Worm (Caenorhabditis elegans) whole organism, L1 larva: ENCODE measurements around the gene R01H10.4.

ENCODE experiments used
- C16A3.4 ChIP-seq: fragments of 150-350 bp; optimal IDR thresholded peaks from 2 replicates; lab custom pipeline; 2014; ENCODE audit warnings: missing biosample characterization, missing genetic modification characterization
- aha-1 ChIP-seq: fragments of 150-350 bp; optimal IDR thresholded peaks from 2 replicates; lab custom pipeline; 2014; ENCODE audit warnings: missing biosample characterization, missing genetic modification characterization
- ceh-63 ChIP-seq: fragments of 200-800 bp; sonication (Bioruptor generic); optimal IDR thresholded peaks from 2 replicates; lab custom pipeline; 2018; ENCODE audit warnings: mild to moderate bottlenecking, missing genetic modification characterization, missing compliant biosample characterization
- ceh-8 ChIP-seq: fragments of 200-800 bp; sonication (Bioruptor generic); optimal IDR thresholded peaks from 2 replicates; lab custom pipeline; 2018; ENCODE audit warnings: mild to moderate bottlenecking, missing genetic modification characterization, moderate library complexity, missing compliant biosample characterization
- ceh-88 ChIP-seq: fragments of 200-800 bp; sonication (Bioruptor generic); IDR thresholded peaks from 2 replicates; pipeline ENCODE4 v1.3.6; 2022; ENCODE audit warnings: missing genetic modification characterization, missing compliant biosample characterization
- ceh-90 ChIP-seq: sonication (generic microtip); optimal IDR thresholded peaks from 2 replicates; lab custom pipeline; 2016; ENCODE audit warnings: missing genetic modification characterization, missing compliant biosample characterization
- ces-1 ChIP-seq: fragments of 150-350 bp; optimal IDR thresholded peaks from 2 replicates; lab custom pipeline; 2014; ENCODE audit warnings: missing biosample characterization, missing genetic modification reagents, missing genetic modification characterization
- dpl-1 ChIP-seq, 3 experiments: fragments of 150-350 bp in 2 of 3; sonication (generic microtip) in 1 of 3; optimal IDR thresholded peaks; 2 replicates each; lab custom pipeline; 2014 to 2017; ENCODE audit warnings: missing biosample characterization in 3 of 3, missing genetic modification characterization in 3 of 3, missing genetic modification reagents in 3 of 3
- efl-1 ChIP-seq, 4 experiments: fragments of 150-350 bp; optimal IDR thresholded peaks in 3 of 4; peaks in 1 of 4; 1 replicate in 1 of 4; 2 replicates in 3 of 4; lab custom pipeline; 2014; ENCODE audit warnings: missing biosample characterization in 2 of 4, missing genetic modification characterization in 2 of 4, missing genetic modification reagents in 2 of 4
- egl-13 ChIP-seq: sonication (generic microtip); optimal IDR thresholded peaks from 2 replicates; lab custom pipeline; 2016; ENCODE audit warnings: missing genotype, missing genetic modification reagents, missing genetic modification characterization, missing compliant biosample characterization
- egl-27 ChIP-seq, 2 experiments: fragments of 150-350 bp in 1 of 2; sonication (generic microtip); optimal IDR thresholded peaks; 3 replicates each; lab custom pipeline; 2017 to 2018; ENCODE audit warnings: missing biosample characterization in 2 of 2, missing genetic modification characterization in 2 of 2, missing genetic modification reagents in 2 of 2
- elt-2 ChIP-seq: sonication (generic microtip); optimal IDR thresholded peaks from 2 replicates; lab custom pipeline; 2016; ENCODE audit warnings: missing genetic modification characterization, mild to moderate bottlenecking, inconsistent platforms, missing compliant biosample characterization, missing genetic modification reagents
- ets-5 ChIP-seq: fragments of 200-800 bp; sonication (Bioruptor generic); IDR thresholded peaks from 2 replicates; pipeline ENCODE4 v1.3.6; 2022; ENCODE audit warnings: missing genetic modification characterization, missing compliant biosample characterization
- fkh-10 ChIP-seq: sonication (generic microtip); optimal IDR thresholded peaks from 2 replicates; lab custom pipeline; 2017; ENCODE audit warnings: missing biosample characterization, missing genetic modification reagents, missing genetic modification characterization
- fkh-4 ChIP-seq: sonication (generic microtip); optimal IDR thresholded peaks from 2 replicates; lab custom pipeline; 2016; ENCODE audit warnings: missing compliant biosample characterization, missing genetic modification characterization, borderline replicate concordance
- fkh-8 ChIP-seq: sonication (generic microtip); optimal IDR thresholded peaks from 2 replicates; lab custom pipeline; 2016; ENCODE audit warnings: mild to moderate bottlenecking, missing genetic modification characterization, missing compliant biosample characterization
- fos-1 ChIP-seq: fragments of 150-350 bp; optimal IDR thresholded peaks from 2 replicates; lab custom pipeline; 2014; ENCODE audit warnings: missing biosample characterization, missing genetic modification characterization
- grh-1 ChIP-seq: fragments of 200-800 bp; sonication (Bioruptor generic); IDR thresholded peaks from 2 replicates; pipeline ENCODE4 v1.3.6; 2022; ENCODE audit warnings: missing genetic modification reagents, missing genetic modification characterization, missing compliant biosample characterization
- hlh-17 ChIP-seq: fragments of 200-800 bp; sonication (Bioruptor generic); optimal IDR thresholded peaks from 2 replicates; lab custom pipeline; 2018; ENCODE audit warnings: missing genetic modification characterization, mild to moderate bottlenecking, missing compliant biosample characterization, moderate library complexity, borderline replicate concordance
- hlh-4 ChIP-seq: sonication (generic microtip); optimal IDR thresholded peaks from 2 replicates; lab custom pipeline; 2016; ENCODE audit warnings: mild to moderate bottlenecking, missing genetic modification characterization, missing compliant biosample characterization
- hpl-2 ChIP-seq: fragments of 150-350 bp; optimal IDR thresholded peaks from 2 replicates; lab custom pipeline; 2014; ENCODE audit warnings: missing biosample characterization, missing genetic modification reagents, missing genetic modification characterization
- jun-1 ChIP-seq: fragments of 150-350 bp; optimal IDR thresholded peaks from 2 replicates; lab custom pipeline; 2014; ENCODE audit warnings: missing biosample characterization, missing genetic modification reagents, missing genetic modification characterization
- lin-13 ChIP-seq: fragments of 150-350 bp; optimal IDR thresholded peaks from 2 replicates; lab custom pipeline; 2014; ENCODE audit warnings: missing biosample characterization, missing genetic modification reagents, missing genetic modification characterization
- lin-14 ChIP-seq: fragments of 200-800 bp; sonication (Bioruptor generic); optimal IDR thresholded peaks from 2 replicates; lab custom pipeline; 2018; ENCODE audit warnings: mild to moderate bottlenecking, missing genetic modification characterization, moderate library complexity, missing compliant biosample characterization
- lin-35 ChIP-seq, 2 experiments: fragments of 150-350 bp; optimal IDR thresholded peaks; 2 replicates each; lab custom pipeline; 2014; ENCODE audit warnings: missing biosample characterization in 2 of 2, missing genetic modification characterization in 2 of 2, missing genetic modification reagents in 2 of 2
- lin-39 ChIP-seq: fragments of 150-350 bp; optimal IDR thresholded peaks from 2 replicates; lab custom pipeline; 2014; ENCODE audit warnings: missing biosample characterization, missing genetic modification reagents, missing genetic modification characterization
- lsy-2 ChIP-seq, 2 experiments: fragments of 150-350 bp; optimal IDR thresholded peaks; 2 replicates each; lab custom pipeline; 2014; ENCODE audit warnings: missing biosample characterization in 2 of 2, missing genetic modification characterization in 2 of 2
- mab-9 ChIP-seq: fragments of 200-800 bp; sonication (Bioruptor generic); IDR thresholded peaks from 2 replicates; pipeline ENCODE4 v1.3.6; 2022; ENCODE audit warnings: missing genetic modification reagents, missing genetic modification characterization, missing compliant biosample characterization
- mep-1 ChIP-seq: fragments of 150-350 bp; optimal IDR thresholded peaks from 2 replicates; lab custom pipeline; 2014; ENCODE audit warnings: missing biosample characterization, missing genetic modification characterization
- nhr-19 ChIP-seq: fragments of 200-800 bp; sonication (Bioruptor generic); conservative IDR thresholded peaks from 2 replicates; pipeline ENCODE4 v1.3.6; 2022; ENCODE audit warnings: missing genetic modification characterization, missing compliant biosample characterization
- nhr-28 ChIP-seq: fragments of 150-350 bp; optimal IDR thresholded peaks from 2 replicates; lab custom pipeline; 2014; ENCODE audit warnings: missing biosample characterization, missing genetic modification characterization
- nhr-47 ChIP-seq: sonication (generic microtip); optimal IDR thresholded peaks from 2 replicates; lab custom pipeline; 2016; ENCODE audit warnings: mild to moderate bottlenecking, missing genetic modification characterization, moderate library complexity, missing compliant biosample characterization
- nhr-71 ChIP-seq: sonication (generic microtip); optimal IDR thresholded peaks from 2 replicates; lab custom pipeline; 2016; ENCODE audit warnings: mild to moderate bottlenecking, missing genetic modification characterization, moderate library complexity, missing compliant biosample characterization
- nhr-76 ChIP-seq: sonication (generic microtip); optimal IDR thresholded peaks from 2 replicates; lab custom pipeline; 2017; ENCODE audit warnings: missing biosample characterization, missing genetic modification characterization
- nhr-77 ChIP-seq: fragments of 150-350 bp; optimal IDR thresholded peaks from 2 replicates; lab custom pipeline; 2014; ENCODE audit warnings: missing biosample characterization, missing genetic modification characterization
- nhr-85 ChIP-seq: sonication (generic microtip); peaks from one replicate; lab custom pipeline; 2016; ENCODE audit warnings: missing genetic modification characterization, inconsistent platforms, missing compliant biosample characterization
- pag-3 ChIP-seq: sonication (generic microtip); optimal IDR thresholded peaks from 2 replicates; lab custom pipeline; 2017; ENCODE audit warnings: missing genetic modification characterization, mild to moderate bottlenecking, missing compliant biosample characterization, antibody characterized with exemption, borderline replicate concordance; ENCODE audit not compliant: insufficient read depth
- pax-3 ChIP-seq: fragments of 200-800 bp; sonication (Bioruptor generic); optimal IDR thresholded peaks from 2 replicates; lab custom pipeline; 2018; ENCODE audit warnings: mild to moderate bottlenecking, missing genetic modification characterization, moderate library complexity, missing compliant biosample characterization
- pqm-1 ChIP-seq: sonication (generic microtip); optimal IDR thresholded peaks from 3 replicates; lab custom pipeline; 2017; ENCODE audit warnings: missing biosample characterization, missing genetic modification characterization
- skn-1 ChIP-seq: fragments of 150-350 bp; optimal IDR thresholded peaks from 2 replicates; lab custom pipeline; 2014; ENCODE audit warnings: missing biosample characterization, missing genetic modification characterization
- snpc-4 ChIP-seq: fragments of 150-350 bp; optimal IDR thresholded peaks from 2 replicates; lab custom pipeline; 2014; ENCODE audit warnings: missing biosample characterization, missing genetic modification characterization
- snu-23 ChIP-seq: sonication (generic microtip); optimal IDR thresholded peaks from 2 replicates; lab custom pipeline; 2016; ENCODE audit warnings: missing genetic modification characterization, missing compliant biosample characterization
- sox-4 ChIP-seq: sonication (generic microtip); optimal IDR thresholded peaks from 2 replicates; lab custom pipeline; 2016; ENCODE audit warnings: missing genetic modification characterization, missing compliant biosample characterization
- sup-37 ChIP-seq: fragments of 200-800 bp; sonication (Bioruptor generic); optimal IDR thresholded peaks from 2 replicates; lab custom pipeline; 2018; ENCODE audit warnings: mild to moderate bottlenecking, missing genetic modification characterization, missing compliant biosample characterization
- tbx-2 ChIP-seq: sonication (generic microtip); optimal IDR thresholded peaks from 2 replicates; lab custom pipeline; 2016; ENCODE audit warnings: missing genetic modification characterization, missing compliant biosample characterization
- tlp-1 ChIP-seq: fragments of 150-350 bp; optimal IDR thresholded peaks from 2 replicates; lab custom pipeline; 2014; ENCODE audit warnings: missing biosample characterization, missing genetic modification characterization
- unc-130 ChIP-seq: fragments of 150-350 bp; optimal IDR thresholded peaks from 2 replicates; lab custom pipeline; 2017; ENCODE audit warnings: missing biosample characterization, missing genetic modification characterization, inconsistent platforms
- unc-62 ChIP-seq: fragments of 150-350 bp; optimal IDR thresholded peaks from 2 replicates; lab custom pipeline; 2014; ENCODE audit warnings: missing biosample characterization, missing genetic modification reagents, missing genetic modification characterization
- zag-1 ChIP-seq: fragments of 150-350 bp; optimal IDR thresholded peaks from 2 replicates; lab custom pipeline; 2014; ENCODE audit warnings: missing biosample characterization, missing genetic modification characterization
- zip-4 ChIP-seq: fragments of 200-800 bp; sonication (Bioruptor generic); optimal IDR thresholded peaks from 2 replicates; lab custom pipeline; 2018; ENCODE audit warnings: mild to moderate bottlenecking, missing genetic modification characterization, moderate library complexity, missing compliant biosample characterization
- ztf-11 ChIP-seq, 2 experiments: sonication (generic microtip); optimal IDR thresholded peaks; 2 replicates each; lab custom pipeline; 2016 to 2017; ENCODE audit warnings: missing genetic modification characterization in 2 of 2, missing biosample characterization in 1 of 2, missing compliant biosample characterization in 1 of 2
- ztf-4 ChIP-seq: fragments of 150-350 bp; optimal IDR thresholded peaks from 2 replicates; lab custom pipeline; 2014; ENCODE audit warnings: missing biosample characterization, missing genetic modification characterization

R01H10.4 gene

ce11 chrIII:10218587-10218986 is 36.0 kb upstream of the R01H10.4 start, which contains the start of the genes rde-4 and cox-14 (continued):
- peak; percentile 82 for TF ChIP-seq lin-13 (GFP tag; lab: Kevin White, UChicago)
- TF ChIP-seq skn-1 (tag; lab: Kevin White, UChicago), result peak; percentile 92
- no peak for TF ChIP-seq nhr-77 (tag; lab: Kevin White, UChicago)
- TF ChIP-seq pax-3 (tag; lab: Kevin White, UChicago), result peak; percentile 16
- no peak for TF ChIP-seq nhr-76 (tag; lab: Kevin White, UChicago)
- TF ChIP-seq hpl-2 (GFP tag; lab: Kevin White, UChicago), result no peak
- TF ChIP-seq pag-3, result no peak
- TF ChIP-seq ceh-8 (GFP tag; lab: Kevin White, UChicago), result peak; percentile 81
- peak; percentile 89 for TF ChIP-seq nhr-85 (tag; lab: Kevin White, UChicago)
- TF ChIP-seq unc-130 (tag; lab: Kevin White, UChicago), result peak; percentile 96
- peak; percentile 87 for TF ChIP-seq snu-23 (GFP tag; lab: Kevin White, UChicago)
- peak; percentile 88 for TF ChIP-seq nhr-47 (tag; lab: Kevin White, UChicago)
- peak; percentile 16 for TF ChIP-seq ceh-90
- TF ChIP-seq egl-13 (tag; lab: Kevin White, UChicago), result peak; percentile 71
- no peak for TF ChIP-seq fkh-8 (tag; lab: Kevin White, UChicago)
- peak; percentile 56 for TF ChIP-seq sox-4 (tag; lab: Kevin White, UChicago)
- no peak for TF ChIP-seq fkh-4 (tag; lab: Kevin White, UChicago)
- TF ChIP-seq elt-2 (tag; lab: Kevin White, UChicago), result peak; percentile 31
- TF ChIP-seq fos-1, result peak; percentile 39
- no peak for TF ChIP-seq tlp-1
- TF ChIP-seq nhr-19, result no peak
- no peak for TF ChIP-seq hlh-17 (GFP tag; lab: Kevin White, UChicago)
- no peak for TF ChIP-seq ceh-63 (GFP tag; lab: Kevin White, UChicago)
- peak; percentile 81 for TF ChIP-seq C16A3.4 (tag; lab: Kevin White, UChicago)
- peak; percentile 91 to 94 for TF ChIP-seq lin-35 (GFP tag; optimal IDR thresholded peaks at IDR 0.05; lab: Kevin White, UChicago)
- TF ChIP-seq efl-1 (optimal IDR thresholded peaks at IDR 0.05; lab: Kevin White, UChicago), result peak; percentile 82 to 90
- TF ChIP-seq efl-1 (GFP tag; optimal IDR thresholded peaks at IDR 0.05 in 1 of 2; lab: Kevin White, UChicago), result peak; percentile 90 to 98
- peak; percentile 46 for TF ChIP-seq snpc-4 (tag; lab: Kevin White, UChicago)
- TF ChIP-seq zip-4, result no peak
- no peak for TF ChIP-seq nhr-28 (tag; lab: Kevin White, UChicago)
- no peak for TF ChIP-seq sup-37 (GFP tag; lab: Kevin White, UChicago)
- peak; percentile 16 for TF ChIP-seq fkh-10 (GFP tag; lab: Kevin White, UChicago)
- TF ChIP-seq ztf-11 (tag; optimal IDR thresholded peaks at IDR 0.05; lab: Kevin White, UChicago), result peak in 1 of 2 experiments; percentile 44
- no peak for TF ChIP-seq aha-1 (tag; lab: Kevin White, UChicago)
- no peak for TF ChIP-seq lin-14
- TF ChIP-seq mab-9, result no peak
- TF ChIP-seq mep-1, result peak; percentile 94
- no peak for TF ChIP-seq hlh-4 (tag; lab: Kevin White, UChicago)
- TF ChIP-seq egl-27 (tag; optimal IDR thresholded peaks at IDR 0.05; lab: Kevin White, UChicago), result no peak
- peak; percentile 84 to 93 (median 87) for TF ChIP-seq dpl-1 (GFP tag; optimal IDR thresholded peaks at IDR 0.05; lab: Kevin White, UChicago)
- TF ChIP-seq lsy-2 (tag; optimal IDR thresholded peaks at IDR 0.05; lab: Kevin White, UChicago), result peak; percentile 99
- TF ChIP-seq ets-5 (GFP tag; lab: Robert Waterston, UW), result no peak
- TF ChIP-seq nhr-71, result peak; percentile 88
- peak; percentile 50 for TF ChIP-seq jun-1
- TF ChIP-seq zag-1, result no peak
- TF ChIP-seq tbx-2 (tag; lab: Kevin White, UChicago), result peak; percentile 82
- no peak for TF ChIP-seq grh-1
- no peak for TF ChIP-seq pqm-1
- peak; percentile 63 for TF ChIP-seq lin-39 (tag; lab: Kevin White, UChicago)
- TF ChIP-seq ceh-88 (GFP tag; lab: Robert Waterston, UW), result no peak
- peak; percentile 40 for TF ChIP-seq ztf-4 (tag; lab: Kevin White, UChicago)
- no peak for TF ChIP-seq ces-1 (GFP tag; lab: Kevin White, UChicago)
- no peak for TF ChIP-seq unc-62 (GFP tag; lab: Kevin White, UChicago)
